Worm (Caenorhabditis elegans) whole organism, young adult: ENCODE results near the gene cutl-27.

Experiments used
- B0019.2 ChIP-seq: fragments of 200-800 bp; sonication (Bioruptor generic); conservative IDR thresholded peaks from 2 replicates; pipeline ENCODE4 v1.3.6; 2022; ENCODE audit warnings: missing genetic modification reagents, missing genetic modification characterization, missing compliant biosample characterization
- B0261.1 ChIP-seq: sonication (generic microtip); optimal IDR thresholded peaks from 2 replicates; lab custom pipeline; 2016; ENCODE audit warnings: mild to moderate bottlenecking, missing genetic modification characterization, moderate library complexity, missing compliant biosample characterization
- B0336.3 ChIP-seq: fragments of 200-800 bp; sonication (Bioruptor generic); IDR thresholded peaks from 2 replicates; pipeline ENCODE4 v1.3.6; 2022; ENCODE audit warnings: missing genetic modification characterization, missing compliant biosample characterization
- C17E4.6 ChIP-seq: fragments of 200-800 bp; sonication (Bioruptor generic); IDR thresholded peaks from 2 replicates; pipeline ENCODE4 v1.3.6; 2022; ENCODE audit warnings: missing genetic modification reagents, missing genetic modification characterization, missing compliant biosample characterization
- F23B12.7 ChIP-seq: sonication (generic microtip); optimal IDR thresholded peaks from 2 replicates; lab custom pipeline; 2017; ENCODE audit warnings: missing genetic modification characterization, mild to moderate bottlenecking, missing compliant biosample characterization, antibody characterized with exemption, moderate library complexity; ENCODE audit not compliant: insufficient read depth
- F39B2.1 ChIP-seq: fragments of 200-800 bp; sonication (Bioruptor generic); IDR thresholded peaks from 2 replicates; pipeline ENCODE4 v1.3.6; 2022; ENCODE audit warnings: missing genetic modification reagents, missing genetic modification characterization, missing compliant biosample characterization
- F49E8.2 ChIP-seq: sonication (generic microtip); optimal IDR thresholded peaks from 3 replicates; lab custom pipeline; 2017; ENCODE audit warnings: missing genetic modification characterization, mild to moderate bottlenecking, missing compliant biosample characterization, antibody characterized with exemption, moderate library complexity; ENCODE audit not compliant: insufficient read depth
- Y95B8A.8 ChIP-seq: fragments of 200-800 bp; sonication (Bioruptor generic); IDR thresholded peaks from 2 replicates; pipeline ENCODE4 v1.3.6; 2022; ENCODE audit warnings: missing genetic modification reagents, missing genetic modification characterization, missing compliant biosample characterization
- attf-3 ChIP-seq: fragments of 200-800 bp; sonication (Bioruptor generic); conservative IDR thresholded peaks from 2 replicates; pipeline ENCODE4 v1.3.6; 2022; ENCODE audit warnings: missing genetic modification reagents, missing genetic modification characterization, missing compliant biosample characterization
- attf-5 ChIP-seq: fragments of 200-800 bp; sonication (Bioruptor generic); optimal IDR thresholded peaks from 2 replicates; lab custom pipeline; 2018; ENCODE audit warnings: mild to moderate bottlenecking, missing genetic modification characterization, missing compliant biosample characterization
- bed-2 ChIP-seq: fragments of 200-800 bp; sonication (Bioruptor generic); IDR thresholded peaks from 2 replicates; pipeline ENCODE4 v1.3.6; 2022; ENCODE audit warnings: missing genetic modification reagents, missing genetic modification characterization, missing compliant biosample characterization
- ceh-100 ChIP-seq: fragments of 200-800 bp; sonication (Bioruptor generic); IDR thresholded peaks from 2 replicates; pipeline ENCODE4 v1.3.6; 2022; ENCODE audit warnings: missing genetic modification reagents, missing genetic modification characterization, missing compliant biosample characterization
- ceh-40 ChIP-seq: fragments of 200-800 bp; sonication (Bioruptor generic); IDR thresholded peaks from 2 replicates; pipeline ENCODE4 v1.3.6; 2022; ENCODE audit warnings: missing genetic modification characterization, missing compliant biosample characterization
- chd-7 ChIP-seq: sonication (generic microtip); optimal IDR thresholded peaks from 2 replicates; lab custom pipeline; 2016; ENCODE audit warnings: mild to moderate bottlenecking, missing genetic modification characterization, moderate library complexity, missing compliant biosample characterization
- die-1 ChIP-seq: sonication (generic microtip); optimal IDR thresholded peaks from 2 replicates; lab custom pipeline; 2016; ENCODE audit warnings: missing genotype, mild to moderate bottlenecking, missing genetic modification characterization, missing compliant biosample characterization
- dpff-1 ChIP-seq: sonication (generic microtip); optimal IDR thresholded peaks from 2 replicates; lab custom pipeline; 2017; ENCODE audit warnings: mild to moderate bottlenecking, missing genetic modification characterization, missing compliant biosample characterization
- dpl-1 ChIP-seq: fragments of 150-350 bp; optimal IDR thresholded peaks from 2 replicates; lab custom pipeline; 2014; ENCODE audit warnings: missing biosample characterization, missing genetic modification reagents, missing genetic modification characterization
- efl-1 ChIP-seq: fragments of 150-350 bp; optimal IDR thresholded peaks from 2 replicates; lab custom pipeline; 2014; ENCODE audit warnings: missing biosample characterization, missing genetic modification reagents, missing genetic modification characterization
- him-1 ChIP-seq: sonication (generic microtip); optimal IDR thresholded peaks from 2 replicates; lab custom pipeline; 2016; ENCODE audit warnings: missing genotype, missing genetic modification reagents, missing genetic modification characterization, missing compliant biosample characterization
- hlh-26 ChIP-seq: fragments of 200-800 bp; sonication (Bioruptor generic); conservative IDR thresholded peaks from 2 replicates; pipeline ENCODE4 v1.3.6; 2022; ENCODE audit warnings: missing genetic modification reagents, missing genetic modification characterization, missing compliant biosample characterization
- hrde-1 ChIP-seq: sonication (generic microtip); optimal IDR thresholded peaks from 2 replicates; lab custom pipeline; 2016; ENCODE audit warnings: missing genetic modification characterization, mild to moderate bottlenecking, missing compliant biosample characterization, moderate library complexity, missing genotype, missing genetic modification reagents, borderline replicate concordance
- hsf-1 ChIP-seq: fragments of 200-800 bp; sonication (Bioruptor generic); IDR thresholded peaks from 2 replicates; pipeline ENCODE4 v1.3.6; 2022; ENCODE audit warnings: missing genetic modification reagents, missing genetic modification characterization, missing compliant biosample characterization
- let-607 ChIP-seq, 2 experiments: fragments of 200-800 bp in 1 of 2; sonication (Bioruptor generic) in 1 of 2; sonication (generic microtip) in 1 of 2; optimal IDR thresholded peaks; 2 replicates each; lab custom pipeline; 2016 to 2018; ENCODE audit warnings: mild to moderate bottlenecking in 2 of 2, missing compliant biosample characterization in 2 of 2, missing genetic modification characterization in 2 of 2, moderate library complexity in 2 of 2, missing genotype in 1 of 2
- lin-35 ChIP-seq, 3 experiments: fragments of 150-350 bp in 2 of 3; sonication (generic microtip) in 1 of 3; optimal IDR thresholded peaks; 2 replicates each; lab custom pipeline; 2014 to 2018; ENCODE audit warnings: missing biosample characterization in 3 of 3, missing genetic modification characterization in 3 of 3, missing genetic modification reagents in 3 of 3
- lin-54 ChIP-seq: fragments of 200-800 bp; sonication (Bioruptor generic); optimal IDR thresholded peaks from 2 replicates; lab custom pipeline; 2018; ENCODE audit warnings: mild to moderate bottlenecking, missing genetic modification characterization, missing compliant biosample characterization
- lsl-1 ChIP-seq: fragments of 200-800 bp; sonication (Bioruptor generic); optimal IDR thresholded peaks from 2 replicates; lab custom pipeline; 2018; ENCODE audit warnings: mild to moderate bottlenecking, missing genetic modification characterization, moderate library complexity, missing compliant biosample characterization
- madf-6 ChIP-seq: fragments of 200-800 bp; sonication (Bioruptor generic); IDR thresholded peaks from 2 replicates; pipeline ENCODE4 v1.3.6; 2022; ENCODE audit warnings: missing genetic modification reagents, missing genetic modification characterization, missing compliant biosample characterization
- mcd-1 ChIP-seq: fragments of 200-800 bp; sonication (Bioruptor generic); IDR thresholded peaks from 2 replicates; pipeline ENCODE4 v1.3.6; 2022; ENCODE audit warnings: missing genetic modification reagents, missing genetic modification characterization, missing compliant biosample characterization
- mxl-1 ChIP-seq: sonication (generic microtip); optimal IDR thresholded peaks from 2 replicates; lab custom pipeline; 2016; ENCODE audit warnings: missing genetic modification characterization, missing compliant biosample characterization
- nfya-2 ChIP-seq: fragments of 200-800 bp; sonication (Bioruptor generic); IDR thresholded peaks from 2 replicates; pipeline ENCODE4 v1.3.6; 2022; ENCODE audit warnings: missing genetic modification reagents, missing genetic modification characterization, missing compliant biosample characterization
- nhr-120 ChIP-seq: fragments of 200-800 bp; sonication (Bioruptor generic); IDR thresholded peaks from 2 replicates; pipeline ENCODE4 v1.3.6; 2022; ENCODE audit warnings: missing genetic modification characterization, missing compliant biosample characterization
- nhr-80 ChIP-seq: sonication (generic microtip); optimal IDR thresholded peaks from 2 replicates; lab custom pipeline; 2016; ENCODE audit warnings: missing genetic modification characterization, missing compliant biosample characterization
- rpc-1 ChIP-seq, 2 experiments: fragments of 150-350 bp in 1 of 2; sonication (generic microtip) in 1 of 2; optimal IDR thresholded peaks; 2 replicates each; lab custom pipeline; 2014 to 2018; ENCODE audit warnings: missing biosample characterization in 1 of 2, missing genetic modification characterization in 1 of 2, missing genetic modification reagents in 1 of 2, missing genotype in 1 of 2
- sea-2 ChIP-seq: fragments of 200-800 bp; sonication (Bioruptor generic); IDR thresholded peaks from 2 replicates; pipeline ENCODE4 v1.3.6; 2022; ENCODE audit warnings: missing genetic modification characterization, missing compliant biosample characterization
- snpc-4 ChIP-seq, 5 experiments: fragments of 150-350 bp in 1 of 5; sonication (generic microtip) in 4 of 5; optimal IDR thresholded peaks; 2 replicates each; lab custom pipeline; 2014 to 2018; ENCODE audit warnings: missing genetic modification characterization in 5 of 5, missing biosample characterization in 3 of 5, antibody characterized with exemption in 2 of 5, mild to moderate bottlenecking in 2 of 5, missing compliant biosample characterization in 2 of 5, missing genotype in 2 of 5, moderate library complexity in 2 of 5, missing genetic modification reagents in 1 of 5
- somi-1 ChIP-seq: fragments of 200-800 bp; sonication (Bioruptor generic); optimal IDR thresholded peaks from 2 replicates; lab custom pipeline; 2018; ENCODE audit warnings: mild to moderate bottlenecking, missing genetic modification characterization, missing compliant biosample characterization
- tbp1 ChIP-seq: fragments of 200-800 bp; sonication (Bioruptor generic); optimal IDR thresholded peaks from 2 replicates; lab custom pipeline; 2018; ENCODE audit warnings: mild to moderate bottlenecking, missing genetic modification characterization, missing compliant biosample characterization
- tlf-1 ChIP-seq: fragments of 200-800 bp; sonication (Bioruptor generic); optimal IDR thresholded peaks from 2 replicates; lab custom pipeline; 2018; ENCODE audit warnings: mild to moderate bottlenecking, missing genetic modification characterization, missing compliant biosample characterization

cutl-27 gene

ce11 chrIV:11854777-11855176 is 23.6 kb upstream of the cutl-27 start, which contains the start of gene tag-30 (continued):
- TF ChIP-seq hrde-1 (tag; lab: Kevin White, UChicago) = peak; percentile 16
- TF ChIP-seq hlh-26 (GFP tag; lab: Robert Waterston, UW) = no peak
- TF ChIP-seq B0336.3 (GFP tag; lab: Robert Waterston, UW) = peak; percentile 30; the same call in 1 of the 2 replicates
- peak; percentile 58 for TF ChIP-seq attf-5 (GFP tag; lab: Kevin White, UChicago)
- peak; percentile 37 for TF ChIP-seq nhr-80 (tag; lab: Kevin White, UChicago)
- no peak for TF ChIP-seq B0019.2 (GFP tag; lab: Robert Waterston, UW)
- no peak for TF ChIP-seq dpff-1 (tag; lab: Kevin White, UChicago)
- peak in 1 of 2 experiments; percentile 16 for TF ChIP-seq let-607 (tag; optimal IDR thresholded peaks at IDR 0.05; lab: Kevin White, UChicago)
- TF ChIP-seq rpc-1 (optimal IDR thresholded peaks at IDR 0.05; lab: Kevin White, UChicago) = no peak
- TF ChIP-seq rpc-1 (tag; optimal IDR thresholded peaks at IDR 0.05; lab: Kevin White, UChicago) = no peak
- no peak for TF ChIP-seq sea-2 (GFP tag; lab: Robert Waterston, UW)
- TF ChIP-seq F23B12.7 = peak; percentile 49

- no peak for TF ChIP-seq bed-2 (GFP tag; lab: Robert Waterston, UW)
- TF ChIP-seq lin-54 (GFP tag; lab: Kevin White, UChicago) = no peak
- no peak for TF ChIP-seq F49E8.2 (tag; lab: Kevin White, UChicago)
- TF ChIP-seq him-1 (tag; lab: Kevin White, UChicago) = no peak
- no peak for TF ChIP-seq ceh-40 (GFP tag; lab: Robert Waterston, UW)
- TF ChIP-seq chd-7 (tag; lab: Kevin White, UChicago) = no peak
- no peak for TF ChIP-seq die-1
- TF ChIP-seq tlf-1 (GFP tag; lab: Kevin White, UChicago) = no peak
- no peak for TF ChIP-seq hsf-1 (GFP tag; lab: Robert Waterston, UW)
- TF ChIP-seq F39B2.1 = no peak
- no peak for TF ChIP-seq B0261.1
- TF ChIP-seq tbp1 (GFP tag; lab: Kevin White, UChicago) = no peak
- TF ChIP-seq attf-3 (GFP tag; lab: Robert Waterston, UW) = no peak
- TF ChIP-seq C17E4.6 (GFP tag; lab: Robert Waterston, UW) = no peak
- TF ChIP-seq somi-1 = no peak
- TF ChIP-seq Y95B8A.8 (GFP tag; lab: Robert Waterston, UW) = no peak
- TF ChIP-seq sea-2 (GFP tag; lab: Robert Waterston, UW) = no peak
Observed at ce11 chrIV:11855424-11855823, 22.9 kb upstream of the cutl-27 start.

- TF ChIP-seq mxl-1 (tag; lab: Kevin White, UChicago) = no peak
- peak; percentile 3 for TF ChIP-seq dpl-1 (GFP tag; lab: Kevin White, UChicago)
- peak; percentile 41; the same call in 1 of the 2 replicates for TF ChIP-seq madf-6
- peak; percentile 7 for TF ChIP-seq lin-54 (GFP tag; lab: Kevin White, UChicago)
- TF ChIP-seq snpc-4 (GFP tag; optimal IDR thresholded peaks at IDR 0.05; lab: Kevin White, UChicago) = peak; percentile 34
- TF ChIP-seq snpc-4 (tag; optimal IDR thresholded peaks at IDR 0.05; lab: Kevin White, UChicago) = peak in 1 of 4 experiments; percentile 68
- TF ChIP-seq lsl-1 (GFP tag; lab: Kevin White, UChicago) = peak; percentile 27
- TF ChIP-seq ceh-100 (GFP tag; lab: Robert Waterston, UW) = no peak
- no peak for TF ChIP-seq nfya-2 (GFP tag; lab: Robert Waterston, UW)
- TF ChIP-seq tlf-1 (GFP tag; lab: Kevin White, UChicago) = no peak
- TF ChIP-seq mcd-1 (GFP tag; lab: Robert Waterston, UW) = peak; percentile 45
- TF ChIP-seq nhr-120 = no peak
- TF ChIP-seq lin-35 (GFP tag; optimal IDR thresholded peaks at IDR 0.05; lab: Kevin White, UChicago) = peak in 1 of 3 experiments; percentile 31
- TF ChIP-seq efl-1 (GFP tag; lab: Kevin White, UChicago) = peak; percentile 66
- no peak for TF ChIP-seq F23B12.7
Observed at ce11 chrIV:11855900-11856660, 22.3 kb upstream of the cutl-27 start, which contains the start of gene ech-2. Gene ech-2 (minus strand): TSS chrIV:11856351.
